Worm (Caenorhabditis elegans) whole organism, L1 larva: ENCODE results near the gene M04D8.5.

Experiments
- C04F5.9 ChIP-seq: sonication (generic microtip); optimal IDR thresholded peaks from 2 replicates; lab custom pipeline; 2016; ENCODE audit warnings: missing genetic modification characterization, missing compliant biosample characterization
- C34B4.2 ChIP-seq: sonication (generic microtip); optimal IDR thresholded peaks from 2 replicates; lab custom pipeline; 2017; ENCODE audit warnings: mild to moderate bottlenecking, missing genetic modification characterization, missing compliant biosample characterization
- F16B12.6 ChIP-seq: fragments of 150-350 bp; optimal IDR thresholded peaks from 2 replicates; lab custom pipeline; 2014; ENCODE audit warnings: missing biosample characterization, missing genetic modification characterization
- Y116A8C.19 ChIP-seq: sonication (generic microtip); optimal IDR thresholded peaks from 2 replicates; lab custom pipeline; 2016; ENCODE audit warnings: missing compliant biosample characterization, missing genetic modification characterization, borderline replicate concordance
- aly-2 ChIP-seq: fragments of 150-350 bp; optimal IDR thresholded peaks from 2 replicates; lab custom pipeline; 2014; ENCODE audit warnings: missing biosample characterization, missing genetic modification characterization
- ama-1 ChIP-seq: fragments of 150-350 bp; optimal IDR thresholded peaks from 2 replicates; lab custom pipeline; 2014
- blmp-1 ChIP-seq: fragments of 150-350 bp; optimal IDR thresholded peaks from 2 replicates; lab custom pipeline; 2014; ENCODE audit warnings: missing biosample characterization, missing genetic modification characterization
- ceh-88 ChIP-seq: fragments of 200-800 bp; sonication (Bioruptor generic); IDR thresholded peaks from 2 replicates; pipeline ENCODE4 v1.3.6; 2022; ENCODE audit warnings: missing genetic modification characterization, missing compliant biosample characterization
- ceh-90 ChIP-seq: sonication (generic microtip); optimal IDR thresholded peaks from 2 replicates; lab custom pipeline; 2016; ENCODE audit warnings: missing genetic modification characterization, missing compliant biosample characterization
- ces-1 ChIP-seq: fragments of 150-350 bp; optimal IDR thresholded peaks from 2 replicates; lab custom pipeline; 2014; ENCODE audit warnings: missing biosample characterization, missing genetic modification reagents, missing genetic modification characterization
- dpl-1 ChIP-seq, 3 experiments: fragments of 150-350 bp in 2 of 3; sonication (generic microtip) in 1 of 3; optimal IDR thresholded peaks; 2 replicates each; lab custom pipeline; 2014 to 2017; ENCODE audit warnings: missing biosample characterization in 3 of 3, missing genetic modification characterization in 3 of 3, missing genetic modification reagents in 3 of 3
- efl-1 ChIP-seq, 4 experiments: fragments of 150-350 bp; optimal IDR thresholded peaks in 3 of 4; peaks in 1 of 4; 1 replicate in 1 of 4; 2 replicates in 3 of 4; lab custom pipeline; 2014; ENCODE audit warnings: missing biosample characterization in 2 of 4, missing genetic modification characterization in 2 of 4, missing genetic modification reagents in 2 of 4
- egl-13 ChIP-seq: sonication (generic microtip); optimal IDR thresholded peaks from 2 replicates; lab custom pipeline; 2016; ENCODE audit warnings: missing genotype, missing genetic modification reagents, missing genetic modification characterization, missing compliant biosample characterization
- fkh-10 ChIP-seq: sonication (generic microtip); optimal IDR thresholded peaks from 2 replicates; lab custom pipeline; 2017; ENCODE audit warnings: missing biosample characterization, missing genetic modification reagents, missing genetic modification characterization
- fkh-4 ChIP-seq: sonication (generic microtip); optimal IDR thresholded peaks from 2 replicates; lab custom pipeline; 2016; ENCODE audit warnings: missing compliant biosample characterization, missing genetic modification characterization, borderline replicate concordance
- fkh-8 ChIP-seq: sonication (generic microtip); optimal IDR thresholded peaks from 2 replicates; lab custom pipeline; 2016; ENCODE audit warnings: mild to moderate bottlenecking, missing genetic modification characterization, missing compliant biosample characterization
- fos-1 ChIP-seq: fragments of 150-350 bp; optimal IDR thresholded peaks from 2 replicates; lab custom pipeline; 2014; ENCODE audit warnings: missing biosample characterization, missing genetic modification characterization
- hpl-2 ChIP-seq: fragments of 150-350 bp; optimal IDR thresholded peaks from 2 replicates; lab custom pipeline; 2014; ENCODE audit warnings: missing biosample characterization, missing genetic modification reagents, missing genetic modification characterization
- irx-1 ChIP-seq: sonication (generic microtip); optimal IDR thresholded peaks from 2 replicates; lab custom pipeline; 2016; ENCODE audit warnings: missing genetic modification characterization, missing compliant biosample characterization
- isw-1 ChIP-seq: fragments of 200-800 bp; sonication (Bioruptor generic); IDR thresholded peaks from 2 replicates; pipeline ENCODE4 v1.3.6; 2022; ENCODE audit warnings: missing genetic modification characterization, missing compliant biosample characterization
- jun-1 ChIP-seq: fragments of 150-350 bp; optimal IDR thresholded peaks from 2 replicates; lab custom pipeline; 2014; ENCODE audit warnings: missing biosample characterization, missing genetic modification reagents, missing genetic modification characterization
- lin-13 ChIP-seq: fragments of 150-350 bp; optimal IDR thresholded peaks from 2 replicates; lab custom pipeline; 2014; ENCODE audit warnings: missing biosample characterization, missing genetic modification reagents, missing genetic modification characterization
- lin-35 ChIP-seq, 2 experiments: fragments of 150-350 bp; optimal IDR thresholded peaks; 2 replicates each; lab custom pipeline; 2014; ENCODE audit warnings: missing biosample characterization in 2 of 2, missing genetic modification characterization in 2 of 2, missing genetic modification reagents in 2 of 2
- lsy-2 ChIP-seq, 2 experiments: fragments of 150-350 bp; optimal IDR thresholded peaks; 2 replicates each; lab custom pipeline; 2014; ENCODE audit warnings: missing biosample characterization in 2 of 2, missing genetic modification characterization in 2 of 2
- mab-9 ChIP-seq: fragments of 200-800 bp; sonication (Bioruptor generic); IDR thresholded peaks from 2 replicates; pipeline ENCODE4 v1.3.6; 2022; ENCODE audit warnings: missing genetic modification reagents, missing genetic modification characterization, missing compliant biosample characterization
- mep-1 ChIP-seq: fragments of 150-350 bp; optimal IDR thresholded peaks from 2 replicates; lab custom pipeline; 2014; ENCODE audit warnings: missing biosample characterization, missing genetic modification characterization
- nhr-12 ChIP-seq: sonication (generic microtip); optimal IDR thresholded peaks from 2 replicates; lab custom pipeline; 2017; ENCODE audit warnings: missing biosample characterization, missing genetic modification characterization
- nhr-19 ChIP-seq: fragments of 200-800 bp; sonication (Bioruptor generic); conservative IDR thresholded peaks from 2 replicates; pipeline ENCODE4 v1.3.6; 2022; ENCODE audit warnings: missing genetic modification characterization, missing compliant biosample characterization
- nhr-28 ChIP-seq: fragments of 150-350 bp; optimal IDR thresholded peaks from 2 replicates; lab custom pipeline; 2014; ENCODE audit warnings: missing biosample characterization, missing genetic modification characterization
- nhr-47 ChIP-seq: sonication (generic microtip); optimal IDR thresholded peaks from 2 replicates; lab custom pipeline; 2016; ENCODE audit warnings: mild to moderate bottlenecking, missing genetic modification characterization, moderate library complexity, missing compliant biosample characterization
- nhr-71 ChIP-seq: sonication (generic microtip); optimal IDR thresholded peaks from 2 replicates; lab custom pipeline; 2016; ENCODE audit warnings: mild to moderate bottlenecking, missing genetic modification characterization, moderate library complexity, missing compliant biosample characterization
- nhr-76 ChIP-seq: sonication (generic microtip); optimal IDR thresholded peaks from 2 replicates; lab custom pipeline; 2017; ENCODE audit warnings: missing biosample characterization, missing genetic modification characterization
- nhr-77 ChIP-seq: fragments of 150-350 bp; optimal IDR thresholded peaks from 2 replicates; lab custom pipeline; 2014; ENCODE audit warnings: missing biosample characterization, missing genetic modification characterization
- nhr-84 ChIP-seq: sonication (generic microtip); optimal IDR thresholded peaks from 2 replicates; lab custom pipeline; 2017; ENCODE audit warnings: missing biosample characterization, missing genetic modification characterization
- nhr-85 ChIP-seq: sonication (generic microtip); peaks from one replicate; lab custom pipeline; 2016; ENCODE audit warnings: missing genetic modification characterization, inconsistent platforms, missing compliant biosample characterization
- nhr-90 ChIP-seq: sonication (generic microtip); optimal IDR thresholded peaks from 2 replicates; lab custom pipeline; 2016; ENCODE audit warnings: mild to moderate bottlenecking, missing genetic modification characterization, missing compliant biosample characterization; ENCODE audit not compliant: poor library complexity
- pqm-1 ChIP-seq: sonication (generic microtip); optimal IDR thresholded peaks from 3 replicates; lab custom pipeline; 2017; ENCODE audit warnings: missing biosample characterization, missing genetic modification characterization
- rnt-1 ChIP-seq: sonication (generic microtip); optimal IDR thresholded peaks from 2 replicates; lab custom pipeline; 2016; ENCODE audit warnings: mild to moderate bottlenecking, missing genetic modification characterization, moderate library complexity, missing compliant biosample characterization
- skn-1 ChIP-seq: fragments of 150-350 bp; optimal IDR thresholded peaks from 2 replicates; lab custom pipeline; 2014; ENCODE audit warnings: missing biosample characterization, missing genetic modification characterization
- snpc-4 ChIP-seq: fragments of 150-350 bp; optimal IDR thresholded peaks from 2 replicates; lab custom pipeline; 2014; ENCODE audit warnings: missing biosample characterization, missing genetic modification characterization
- snu-23 ChIP-seq: sonication (generic microtip); optimal IDR thresholded peaks from 2 replicates; lab custom pipeline; 2016; ENCODE audit warnings: missing genetic modification characterization, missing compliant biosample characterization
- sox-4 ChIP-seq: sonication (generic microtip); optimal IDR thresholded peaks from 2 replicates; lab custom pipeline; 2016; ENCODE audit warnings: missing genetic modification characterization, missing compliant biosample characterization
- sptf-1 ChIP-seq: fragments of 150-350 bp; optimal IDR thresholded peaks from 2 replicates; lab custom pipeline; 2014; ENCODE audit warnings: missing biosample characterization, missing genetic modification characterization
- sup-37 ChIP-seq: fragments of 200-800 bp; sonication (Bioruptor generic); optimal IDR thresholded peaks from 2 replicates; lab custom pipeline; 2018; ENCODE audit warnings: mild to moderate bottlenecking, missing genetic modification characterization, missing compliant biosample characterization
- swsn-7 ChIP-seq: sonication (generic microtip); optimal IDR thresholded peaks from 2 replicates; lab custom pipeline; 2016; ENCODE audit warnings: missing genetic modification characterization, missing compliant biosample characterization
- tbx-2 ChIP-seq: sonication (generic microtip); optimal IDR thresholded peaks from 2 replicates; lab custom pipeline; 2016; ENCODE audit warnings: missing genetic modification characterization, missing compliant biosample characterization
- unc-130 ChIP-seq: fragments of 150-350 bp; optimal IDR thresholded peaks from 2 replicates; lab custom pipeline; 2017; ENCODE audit warnings: missing biosample characterization, missing genetic modification characterization, inconsistent platforms
- unc-30 ChIP-seq: sonication (generic microtip); optimal IDR thresholded peaks from 2 replicates; lab custom pipeline; 2017; ENCODE audit warnings: missing biosample characterization, missing genetic modification characterization
- unc-62 ChIP-seq: fragments of 150-350 bp; optimal IDR thresholded peaks from 2 replicates; lab custom pipeline; 2014; ENCODE audit warnings: missing biosample characterization, missing genetic modification reagents, missing genetic modification characterization
- unc-86 ChIP-seq: sonication (generic microtip); optimal IDR thresholded peaks from 2 replicates; lab custom pipeline; 2016; ENCODE audit warnings: missing genetic modification characterization, missing compliant biosample characterization
- zag-1 ChIP-seq: fragments of 150-350 bp; optimal IDR thresholded peaks from 2 replicates; lab custom pipeline; 2014; ENCODE audit warnings: missing biosample characterization, missing genetic modification characterization

Gene M04D8.5

DNA sequence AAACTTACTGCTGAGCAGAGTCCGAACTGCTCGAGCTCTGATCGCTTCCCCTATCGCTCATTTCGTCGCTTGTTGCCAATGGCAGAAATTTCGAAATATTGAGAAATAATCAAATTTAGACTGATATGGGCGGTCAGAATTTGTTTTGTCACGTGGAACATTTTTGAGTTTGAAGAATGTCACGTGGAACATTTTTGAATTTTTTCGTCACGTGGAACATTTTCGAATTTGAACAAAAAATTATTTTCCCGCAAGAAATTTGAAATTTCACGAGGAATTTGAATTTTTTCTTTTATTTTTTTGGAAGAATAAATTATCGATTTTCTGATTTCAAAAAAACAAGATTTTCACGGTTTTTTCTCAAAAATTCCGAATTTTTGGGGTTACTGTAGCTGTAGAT lies 23.0 kb downstream of the M04D8.5 start, which contains the start of gene fbxa-155:
fbxa-155 (minus strand) TSS at position 101 of the 400 bp plus-strand sequence.
- TF ChIP-seq unc-30 (tag; lab: Kevin White, UChicago) (no peak), fkh-4 (tag; lab: Kevin White, UChicago) (no peak), fos-1 (tag; lab: Kevin White, UChicago) (no peak), ama-1 (lab: Kevin White, UChicago) (no peak), sptf-1 (tag; lab: Kevin White, UChicago) (no peak), ceh-90 (tag; lab: Kevin White, UChicago) (no peak), snpc-4 (tag; lab: Kevin White, UChicago) (no peak), hpl-2 (no peak), isw-1 (GFP tag; lab: Robert Waterston, UW) (no peak), nhr-71 (tag; lab: Kevin White, UChicago) (no peak), C04F5.9 (tag; lab: Kevin White, UChicago) (no peak), nhr-90 (tag; lab: Kevin White, UChicago) (no peak), lin-13 (GFP tag; lab: Kevin White, UChicago) (no peak), unc-86 (tag; lab: Kevin White, UChicago) (no peak)
- TF ChIP-seq, all 84 proteins: peak for 0

DNA sequence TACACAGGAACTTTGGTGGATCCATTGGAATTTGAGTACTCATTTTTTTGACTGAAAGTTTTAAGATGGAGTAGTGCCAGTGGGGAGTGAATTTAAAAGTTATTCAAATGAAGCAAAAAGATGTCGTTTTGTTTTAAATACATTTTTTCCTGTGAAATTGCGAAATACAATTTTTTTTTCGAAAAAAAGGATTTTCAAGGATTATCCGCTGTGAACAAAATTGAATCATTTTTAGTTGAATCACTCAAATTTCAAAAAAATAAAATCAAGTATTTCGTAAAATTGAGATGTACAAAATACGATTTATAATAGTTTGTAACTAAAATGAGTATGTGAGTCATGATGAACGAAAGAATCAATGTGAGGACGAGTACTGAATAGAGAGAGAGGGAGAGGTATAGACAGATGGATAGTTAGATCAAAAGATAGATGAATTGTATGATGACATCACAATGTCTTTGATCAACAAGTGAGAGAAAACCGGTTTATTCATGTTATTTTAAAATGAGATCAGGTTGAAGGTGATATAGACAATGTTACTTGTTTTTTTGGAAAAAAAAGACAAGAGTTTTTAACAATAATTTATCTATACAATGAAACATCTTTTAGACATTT lies 26.3 kb downstream of the M04D8.5 start, which contains the start of gene C05B5.8:
C05B5.8 (minus strand) TSS at position 51 of the 615 bp plus-strand sequence.
- TF ChIP-seq mep-1 (tag; lab: Kevin White, UChicago) = peak; percentile 13
- no peak for TF ChIP-seq tbx-2 (tag; lab: Kevin White, UChicago)
- peak in 2 of 3 experiments; percentile 8 to 10 for TF ChIP-seq dpl-1 (GFP tag; optimal IDR thresholded peaks at IDR 0.05; lab: Kevin White, UChicago)
- no peak for TF ChIP-seq ces-1 (GFP tag; lab: Kevin White, UChicago)
- no peak for TF ChIP-seq nhr-28 (tag; lab: Kevin White, UChicago)
- peak in 1 of 2 experiments; percentile 31 for TF ChIP-seq lin-35 (GFP tag; optimal IDR thresholded peaks at IDR 0.05; lab: Kevin White, UChicago)
- TF ChIP-seq nhr-85 (tag; lab: Kevin White, UChicago) = peak; percentile 97
- peak; percentile 46 for TF ChIP-seq blmp-1 (tag; lab: Kevin White, UChicago)
- TF ChIP-seq jun-1 (tag; lab: Kevin White, UChicago) = no peak
- TF ChIP-seq nhr-90 (tag; lab: Kevin White, UChicago) = peak; percentile 57
- TF ChIP-seq C04F5.9 (tag; lab: Kevin White, UChicago) = no peak
- no peak for TF ChIP-seq nhr-47
- TF ChIP-seq nhr-77 (tag; lab: Kevin White, UChicago) = no peak
- TF ChIP-seq aly-2 = no peak
- TF ChIP-seq sup-37 (GFP tag; lab: Kevin White, UChicago) = no peak
- TF ChIP-seq unc-130 (tag; lab: Kevin White, UChicago) = no peak
- no peak for TF ChIP-seq F16B12.6 (tag; lab: Kevin White, UChicago)
- TF ChIP-seq isw-1 (GFP tag; lab: Robert Waterston, UW) = no peak
- no peak for TF ChIP-seq pqm-1 (tag; lab: Kevin White, UChicago)
- peak in 1 of 2 experiments; percentile 28 for TF ChIP-seq efl-1 (optimal IDR thresholded peaks at IDR 0.05; lab: Kevin White, UChicago)
- peak in 1 of 2 experiments; percentile 59 for TF ChIP-seq efl-1 (GFP tag; optimal IDR thresholded peaks at IDR 0.05 in 1 of 2; lab: Kevin White, UChicago)
- TF ChIP-seq swsn-7 (tag; lab: Kevin White, UChicago) = no peak
- TF ChIP-seq lin-13 (GFP tag; lab: Kevin White, UChicago) = no peak
- TF ChIP-seq lsy-2 (tag; optimal IDR thresholded peaks at IDR 0.05; lab: Kevin White, UChicago) = peak; percentile 12 to 53
- no peak for TF ChIP-seq zag-1 (tag; lab: Kevin White, UChicago)
- no peak for TF ChIP-seq fkh-10 (GFP tag; lab: Kevin White, UChicago)
- no peak for TF ChIP-seq rnt-1 (tag; lab: Kevin White, UChicago)
- TF ChIP-seq C34B4.2 (tag; lab: Kevin White, UChicago) = no peak
- TF ChIP-seq ceh-88 (GFP tag; lab: Robert Waterston, UW) = no peak
- TF ChIP-seq nhr-19 (GFP tag; lab: Robert Waterston, UW) = peak; percentile 44
- TF ChIP-seq skn-1 (tag; lab: Kevin White, UChicago) = no peak
- peak; percentile 74 for TF ChIP-seq snu-23 (GFP tag; lab: Kevin White, UChicago)
- TF ChIP-seq nhr-12 (tag; lab: Kevin White, UChicago) = no peak
- TF ChIP-seq nhr-71 (tag; lab: Kevin White, UChicago) = peak; percentile 73
- no peak for TF ChIP-seq mab-9 (GFP tag; lab: Robert Waterston, UW)
- no peak for TF ChIP-seq Y116A8C.19 (tag; lab: Kevin White, UChicago)
- TF ChIP-seq unc-62 (GFP tag; lab: Kevin White, UChicago) = no peak
- no peak for TF ChIP-seq sox-4
- TF ChIP-seq egl-13 (tag; lab: Kevin White, UChicago) = no peak
- no peak for TF ChIP-seq nhr-84 (tag; lab: Kevin White, UChicago)
- TF ChIP-seq unc-30 (tag; lab: Kevin White, UChicago) = no peak
- no peak for TF ChIP-seq irx-1 (tag; lab: Kevin White, UChicago)
- TF ChIP-seq fkh-8 = no peak
- TF ChIP-seq nhr-76 (tag; lab: Kevin White, UChicago) = no peak
